Worm (Caenorhabditis elegans) whole organism, L1 larva: Measurements from ENCODE around the gene srlf-9.

ENCODE experiments used
- aly-2 ChIP-seq: fragments of 150-350 bp; optimal IDR thresholded peaks from 2 replicates; lab custom pipeline; 2014; ENCODE audit warnings: missing biosample characterization, missing genetic modification characterization
- nhr-11 ChIP-seq: fragments of 150-350 bp; optimal IDR thresholded peaks from 2 replicates; lab custom pipeline; 2014; ENCODE audit warnings: missing biosample characterization, missing genetic modification characterization
- skn-1 ChIP-seq: fragments of 150-350 bp; optimal IDR thresholded peaks from 2 replicates; lab custom pipeline; 2014; ENCODE audit warnings: missing biosample characterization, missing genetic modification characterization

DNA sequence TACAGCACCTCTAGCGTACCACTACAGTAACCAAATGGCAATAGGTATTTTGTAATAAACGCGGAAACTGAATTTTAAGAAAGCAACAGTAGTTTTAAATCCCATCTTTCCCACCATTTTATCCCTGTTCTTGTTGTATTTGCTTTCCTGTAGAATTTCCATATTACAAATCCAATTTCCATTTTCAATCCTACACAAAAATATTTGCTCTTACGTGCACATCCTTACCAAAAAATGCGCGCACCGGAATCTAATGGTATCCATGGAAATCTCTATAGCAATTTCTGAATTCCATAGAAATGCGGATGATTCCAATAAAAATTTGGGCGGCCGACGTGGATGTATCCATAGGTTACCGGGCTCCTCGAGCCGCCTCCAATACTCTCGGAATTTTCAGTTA is 28.6 kb upstream of the srlf-9 start, which contains the start of gene trf-1:
- no peak for TF ChIP-seq aly-2 (tag; lab: Kevin White, UChicago)
- TF ChIP-seq skn-1 (tag; lab: Kevin White, UChicago): no peak
- TF ChIP-seq nhr-11 (tag; lab: Kevin White, UChicago): no peak
